Fruit fly (Drosophila melanogaster) whole organism, prepupa: ENCODE results near the gene RnpS1.

Experiments
- CG11762 ChIP-seq: fragments of 200-800 bp; sonication (Bioruptor generic); optimal IDR thresholded peaks from 3 replicates; lab custom pipeline; 2016; ENCODE audit warnings: missing biosample characterization, missing genetic modification characterization; ENCODE audit not compliant: insufficient read depth
- CG15336 ChIP-seq: fragments of 200-800 bp; sonication (Bioruptor generic); IDR thresholded peaks from 2 replicates; pipeline ENCODE4 v1.3.6; 2022; ENCODE audit warnings: missing biosample characterization, missing genetic modification characterization
- CG34406 ChIP-seq: fragments of 200-800 bp; sonication (Bioruptor generic); optimal IDR thresholded peaks from 3 replicates; lab custom pipeline; 2016; ENCODE audit warnings: missing biosample characterization, missing genetic modification characterization
- CG6276 ChIP-seq: fragments of 200-800 bp; sonication (Bioruptor generic); optimal IDR thresholded peaks from 2 replicates; lab custom pipeline; 2017; ENCODE audit warnings: missing biosample characterization, mild to moderate bottlenecking, missing genetic modification characterization
- CG6808 ChIP-seq: fragments of 200-800 bp; sonication (Bioruptor generic); optimal IDR thresholded peaks from 3 replicates; lab custom pipeline; 2017; ENCODE audit warnings: missing biosample characterization, missing genetic modification characterization, mild to moderate bottlenecking, moderate library complexity, missing genetic modification reagents
- CG6854 ChIP-seq: fragments of 200-800 bp; sonication (Bioruptor generic); optimal IDR thresholded peaks from 2 replicates; lab custom pipeline; 2017; ENCODE audit warnings: missing biosample characterization, mild to moderate bottlenecking, missing genetic modification characterization
- CG8119 ChIP-seq: fragments of 200-800 bp; sonication (Bioruptor generic); IDR thresholded peaks from 3 replicates; pipeline ENCODE4 v1.3.6; 2022; ENCODE audit warnings: missing biosample characterization, missing genetic modification characterization
- Ets96B ChIP-seq: fragments of 200-800 bp; optimal IDR thresholded peaks from 2 replicates; lab custom pipeline; 2019; ENCODE audit warnings: missing biosample characterization, mild to moderate bottlenecking, missing genetic modification characterization, moderate library complexity
- Lpt ChIP-seq: fragments of 200-800 bp; sonication (Bioruptor generic); optimal IDR thresholded peaks from 3 replicates; lab custom pipeline; 2016; ENCODE audit warnings: missing biosample characterization, missing genetic modification characterization
- Sox102F ChIP-seq: fragments of 200-800 bp; sonication (Bioruptor generic); optimal IDR thresholded peaks from 2 replicates; lab custom pipeline; 2016; ENCODE audit warnings: missing biosample characterization, mild to moderate bottlenecking, missing genetic modification characterization
- achi ChIP-seq: fragments of 200-800 bp; sonication (Bioruptor generic); optimal IDR thresholded peaks from 3 replicates; lab custom pipeline; 2016; ENCODE audit warnings: missing biosample characterization, missing genetic modification characterization
- acj6 ChIP-seq: fragments of 200-800 bp; sonication (Bioruptor generic); optimal IDR thresholded peaks from 3 replicates; lab custom pipeline; 2016; ENCODE audit warnings: missing biosample characterization, missing genetic modification characterization
- pdm3 ChIP-seq: fragments of 200-800 bp; sonication (Bioruptor generic); optimal IDR thresholded peaks from 3 replicates; lab custom pipeline; 2016; ENCODE audit warnings: missing biosample characterization, missing genetic modification characterization

DNA sequence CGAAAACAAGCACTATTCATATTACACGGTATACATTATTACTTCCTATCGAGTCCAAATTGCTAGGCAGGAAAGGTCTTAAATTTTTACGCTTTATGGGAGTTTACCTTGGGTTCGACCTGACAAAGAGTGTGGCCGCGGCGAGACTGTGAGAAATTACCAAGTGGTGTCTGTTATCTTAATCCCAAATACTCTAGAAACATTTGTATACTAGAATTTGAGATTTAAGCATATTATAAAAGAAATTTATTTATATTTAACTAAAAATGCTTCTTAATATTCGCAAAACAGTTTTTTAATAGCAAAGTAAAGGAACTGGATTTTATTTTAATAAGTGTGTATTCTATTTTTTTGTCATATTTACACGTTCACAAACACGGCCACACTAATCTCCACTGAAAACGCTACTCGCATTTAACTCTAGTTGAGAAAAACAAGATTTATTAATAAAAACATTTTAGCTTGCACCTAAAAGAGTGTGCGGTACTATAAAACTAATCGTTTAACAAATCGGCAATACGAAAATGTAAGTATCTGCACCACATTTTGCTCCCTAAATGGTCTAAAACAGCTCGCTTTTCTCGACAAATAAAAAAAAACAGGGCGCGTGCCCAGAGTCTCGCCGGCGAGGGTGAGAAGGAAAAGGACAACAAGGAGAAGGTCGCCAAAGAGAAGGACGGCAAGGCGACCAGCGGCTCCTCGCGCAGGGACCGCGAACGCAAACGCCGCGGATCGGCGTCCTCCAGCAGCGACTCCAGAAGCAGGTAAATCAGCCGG is at the start of gene RnpS1, which contains the start of gene mura:
- TF ChIP-seq CG6276 (GFP tag; lab: Kevin White, UChicago) = no peak
- TF ChIP-seq Ets96B = no peak
- TF ChIP-seq Sox102F = no peak
- no peak for TF ChIP-seq CG11762 (GFP tag; lab: Kevin White, UChicago)
- no peak for TF ChIP-seq Lpt (GFP tag; lab: Kevin White, UChicago)
- TF ChIP-seq CG8119 (GFP tag; lab: Robert Waterston, UW) = no peak
- TF ChIP-seq CG6808 = no peak
- no peak for TF ChIP-seq CG34406
- no peak for TF ChIP-seq CG6854 (GFP tag; lab: Kevin White, UChicago)
- TF ChIP-seq acj6 (GFP tag; lab: Kevin White, UChicago) = no peak
- TF ChIP-seq achi (GFP tag; lab: Kevin White, UChicago) = no peak
- no peak for TF ChIP-seq pdm3
- TF ChIP-seq CG15336 (GFP tag; lab: Robert Waterston, UW) = no peak
